Fruit fly (Drosophila melanogaster) whole organism, embryonic: Measurements from ENCODE around the gene CG13676.

Experiments used
- CG10543 ChIP-seq: fragments of 200-800 bp; sonication (Bioruptor generic); optimal IDR thresholded peaks from 3 replicates; lab custom pipeline; 2017; ENCODE audit warnings: missing biosample characterization, mild to moderate bottlenecking, missing genetic modification characterization, moderate library complexity
- CG11093 ChIP-seq: fragments of 200-800 bp; sonication (Bioruptor generic); IDR thresholded peaks from 3 replicates; pipeline ENCODE4 v1.3.6; 2022; ENCODE audit warnings: missing biosample characterization, missing genetic modification characterization
- CG12155 ChIP-seq: fragments of 200-800 bp; sonication (Bioruptor generic); optimal IDR thresholded peaks from 3 replicates; lab custom pipeline; 2016; ENCODE audit warnings: missing biosample characterization, missing genetic modification characterization
- CG12219 ChIP-seq: fragments of 200-800 bp; sonication (Bioruptor generic); optimal IDR thresholded peaks from 3 replicates; lab custom pipeline; 2018; ENCODE audit warnings: missing biosample characterization, mild to moderate bottlenecking, missing genetic modification characterization
- CG12744 ChIP-seq: fragments of 200-800 bp; sonication (Bioruptor generic); optimal IDR thresholded peaks from 2 replicates; lab custom pipeline; 2016; ENCODE audit warnings: missing biosample characterization, missing genetic modification characterization
- CG12942 ChIP-seq: fragments of 200-800 bp; sonication (Bioruptor generic); optimal IDR thresholded peaks from 3 replicates; lab custom pipeline; 2016; ENCODE audit warnings: missing biosample characterization, missing genetic modification characterization
- CG14014 ChIP-seq: fragments of 200-800 bp; sonication (Bioruptor generic); IDR thresholded peaks from 2 replicates; pipeline ENCODE4 v1.3.6; 2022; ENCODE audit warnings: missing biosample characterization, missing genetic modification characterization
- CG14860 ChIP-seq: fragments of 200-800 bp; sonication (Bioruptor generic); IDR thresholded peaks from 3 replicates; pipeline ENCODE4 v1.3.6; 2022; ENCODE audit warnings: missing biosample characterization, missing genetic modification characterization; ENCODE audit not compliant: partially characterized antibody
- CG14965 ChIP-seq: fragments of 200-800 bp; sonication (Bioruptor generic); optimal IDR thresholded peaks from 2 replicates; lab custom pipeline; 2016; ENCODE audit warnings: missing biosample characterization, missing genetic modification characterization, borderline replicate concordance
- CG1529 ChIP-seq: fragments of 200-800 bp; sonication (Bioruptor generic); optimal IDR thresholded peaks from 3 replicates; lab custom pipeline; 2018; ENCODE audit warnings: missing biosample characterization, missing genetic modification characterization
- CG17568 ChIP-seq: fragments of 200-800 bp; sonication (Bioruptor generic); optimal IDR thresholded peaks from 2 replicates; lab custom pipeline; 2018; ENCODE audit warnings: missing biosample characterization, mild to moderate bottlenecking, missing genetic modification characterization, moderate library complexity
- CG18262 ChIP-seq: fragments of 200-800 bp; optimal IDR thresholded peaks from 3 replicates; lab custom pipeline; 2019; ENCODE audit warnings: missing biosample characterization, mild to moderate bottlenecking, missing genetic modification characterization, moderate library complexity
- CG18764 ChIP-seq: fragments of 200-800 bp; sonication (Bioruptor generic); optimal IDR thresholded peaks from 3 replicates; lab custom pipeline; 2016; ENCODE audit warnings: missing biosample characterization, missing genetic modification characterization
- CG2875 ChIP-seq: fragments of 200-800 bp; sonication (Bioruptor generic); optimal IDR thresholded peaks from 2 replicates; lab custom pipeline; 2017; ENCODE audit warnings: missing biosample characterization, mild to moderate bottlenecking, missing genetic modification characterization, missing genetic modification reagents
- CG34224 ChIP-seq: fragments of 200-800 bp; sonication (Bioruptor generic); IDR thresholded peaks from 3 replicates; pipeline ENCODE4 v1.3.6; 2022; ENCODE audit warnings: missing biosample characterization, missing genetic modification characterization; ENCODE audit not compliant: partially characterized antibody
- CG3838 ChIP-seq: fragments of 200-800 bp; sonication (Bioruptor generic); optimal IDR thresholded peaks from 3 replicates; lab custom pipeline; 2016; ENCODE audit warnings: missing biosample characterization, missing genetic modification characterization
- CG3847 ChIP-seq: fragments of 200-800 bp; sonication (Bioruptor generic); IDR thresholded peaks from 2 replicates; pipeline ENCODE4 v1.3.6; 2022; ENCODE audit warnings: missing biosample characterization, missing genetic modification characterization
- CG4360 ChIP-seq: fragments of 200-800 bp; sonication (Bioruptor generic); IDR thresholded peaks from 2 replicates; pipeline ENCODE4 v1.3.6; 2022; ENCODE audit warnings: missing biosample characterization, missing genetic modification characterization
- CG6272 ChIP-seq: fragments of 200-800 bp; sonication (Bioruptor generic); IDR thresholded peaks from 2 replicates; pipeline ENCODE4 v1.3.6; 2022; ENCODE audit warnings: missing biosample characterization, missing genetic modification characterization
- CG7928 ChIP-seq: fragments of 200-800 bp; sonication (Bioruptor generic); optimal IDR thresholded peaks from 2 replicates; lab custom pipeline; 2017; ENCODE audit warnings: missing biosample characterization, mild to moderate bottlenecking, missing genetic modification characterization
- Deaf1 ChIP-seq: fragments of 200-800 bp; optimal IDR thresholded peaks from 3 replicates; lab custom pipeline; 2019; ENCODE audit warnings: missing biosample characterization, mild to moderate bottlenecking, missing genetic modification characterization, moderate library complexity
- ERR ChIP-seq: fragments of 200-800 bp; sonication (Bioruptor generic); optimal IDR thresholded peaks from 2 replicates; lab custom pipeline; 2016; ENCODE audit warnings: missing biosample characterization, missing genetic modification characterization
- Elba2 ChIP-seq: fragments of 200-800 bp; sonication (Bioruptor generic); optimal IDR thresholded peaks from 3 replicates; lab custom pipeline; 2016; ENCODE audit warnings: missing biosample characterization, missing genetic modification characterization
- Hmx ChIP-seq: fragments of 200-800 bp; sonication (Bioruptor generic); optimal IDR thresholded peaks from 2 replicates; lab custom pipeline; 2016; ENCODE audit warnings: missing biosample characterization, missing genetic modification characterization
- Hr39 ChIP-seq: fragments of >200 bp; optimal IDR thresholded peaks from 2 replicates; lab custom pipeline; 2017
- Hr51 ChIP-seq, 2 experiments: fragments of 200-800 bp; sonication (Bioruptor generic); optimal IDR thresholded peaks; 2 replicates in 1 of 2; 3 replicates in 1 of 2; lab custom pipeline; 2016 to 2018; ENCODE audit warnings: missing biosample characterization in 2 of 2, missing genetic modification characterization in 2 of 2, mild to moderate bottlenecking in 1 of 2, moderate library complexity in 1 of 2
- Kr ChIP-seq: fragments of 200-800 bp; sonication (Bioruptor generic); optimal IDR thresholded peaks from 2 replicates; lab custom pipeline; 2017; ENCODE audit warnings: missing biosample characterization, mild to moderate bottlenecking, missing genetic modification characterization
- MESR4 ChIP-seq: fragments of 200-800 bp; sonication (Bioruptor generic); optimal IDR thresholded peaks from 2 replicates; lab custom pipeline; 2018; ENCODE audit warnings: missing biosample characterization, mild to moderate bottlenecking, missing genetic modification characterization, moderate library complexity
- Mad ChIP-seq: fragments of 200-800 bp; sonication (Bioruptor generic); optimal IDR thresholded peaks from 2 replicates; lab custom pipeline; 2016; ENCODE audit warnings: missing biosample characterization, missing genetic modification characterization
- Nf-YC ChIP-seq: fragments of 200-800 bp; optimal IDR thresholded peaks from 3 replicates; lab custom pipeline; 2019; ENCODE audit warnings: missing biosample characterization, mild to moderate bottlenecking, missing genetic modification characterization, moderate library complexity
- Poxn ChIP-seq: fragments of 200-800 bp; sonication (Bioruptor generic); IDR thresholded peaks from 2 replicates; pipeline ENCODE4 v1.3.6; 2022; ENCODE audit warnings: missing biosample characterization, missing genetic modification characterization
- Ptx1 ChIP-seq: fragments of 200-800 bp; sonication (Bioruptor generic); IDR thresholded peaks from 2 replicates; pipeline ENCODE4 v1.3.6; 2022; ENCODE audit warnings: missing biosample characterization, missing genetic modification characterization
- Sin3A ChIP-seq: fragments of >200 bp; optimal IDR thresholded peaks from 2 replicates; lab custom pipeline; 2018
- Six4 ChIP-seq: fragments of 200-800 bp; sonication (Bioruptor generic); optimal IDR thresholded peaks from 2 replicates; lab custom pipeline; 2016; ENCODE audit warnings: missing biosample characterization, missing genetic modification characterization
- Spps ChIP-seq: fragments of 200-800 bp; sonication (Bioruptor generic); optimal IDR thresholded peaks from 2 replicates; lab custom pipeline; 2018; ENCODE audit warnings: missing biosample characterization, mild to moderate bottlenecking, missing genetic modification characterization
- ara ChIP-seq: fragments of 200-800 bp; sonication (Bioruptor generic); IDR thresholded peaks from 2 replicates; pipeline ENCODE4 v1.3.6; 2022; ENCODE audit warnings: missing biosample characterization, missing genetic modification characterization
- br ChIP-seq: fragments of >200 bp; optimal IDR thresholded peaks from 2 replicates; lab custom pipeline; 2017
- chif ChIP-seq, 2 experiments: fragments of 200-800 bp; sonication (Bioruptor generic); optimal IDR thresholded peaks; 3 replicates each; lab custom pipeline; 2016; ENCODE audit warnings: missing biosample characterization in 2 of 2, missing genetic modification characterization in 2 of 2
- chm ChIP-seq: fragments of 200-800 bp; sonication (Bioruptor generic); IDR thresholded peaks from 2 replicates; pipeline ENCODE4 v1.3.6; 2022; ENCODE audit warnings: missing biosample characterization, missing genetic modification characterization
- dm ChIP-seq: fragments of 200-800 bp; sonication (Bioruptor generic); optimal IDR thresholded peaks from 3 replicates; lab custom pipeline; 2016; ENCODE audit warnings: missing biosample characterization, missing genetic modification characterization
- dysf ChIP-seq: fragments of 200-800 bp; sonication (Bioruptor generic); IDR thresholded peaks from 3 replicates; pipeline ENCODE4 v1.3.6; 2022; ENCODE audit warnings: missing biosample characterization, missing genetic modification characterization
- gcm2 ChIP-seq: fragments of 200-800 bp; sonication (Bioruptor generic); optimal IDR thresholded peaks from 2 replicates; lab custom pipeline; 2016; ENCODE audit warnings: missing biosample characterization, missing genetic modification characterization
- gt ChIP-seq: fragments of 200-800 bp; sonication (Bioruptor generic); IDR thresholded peaks from 2 replicates; pipeline ENCODE4 v1.3.6; 2022; ENCODE audit warnings: missing biosample characterization, missing genetic modification characterization
- hth ChIP-seq: fragments of >200 bp; optimal IDR thresholded peaks from 2 replicates; lab custom pipeline; 2017; ENCODE audit warnings: inconsistent platforms
- jumu ChIP-seq: fragments of 200-800 bp; sonication (Bioruptor generic); optimal IDR thresholded peaks from 3 replicates; lab custom pipeline; 2016; ENCODE audit warnings: missing biosample characterization, missing genetic modification characterization
- kay ChIP-seq: fragments of 200-800 bp; sonication (Bioruptor generic); optimal IDR thresholded peaks from 2 replicates; lab custom pipeline; 2016; ENCODE audit warnings: missing biosample characterization, missing genetic modification characterization
- lbe ChIP-seq: fragments of 200-800 bp; sonication (Bioruptor generic); optimal IDR thresholded peaks from 2 replicates; lab custom pipeline; 2016; ENCODE audit warnings: missing biosample characterization, mild to moderate bottlenecking, missing genetic modification characterization
- prd ChIP-seq, 3 experiments: fragments of >200 bp in 2 of 3; fragments of 200-800 bp in 1 of 3; sonication (Bioruptor generic) in 1 of 3; optimal IDR thresholded peaks in 2 of 3; IDR thresholded peaks in 1 of 3; 2 replicates in 2 of 3; 3 replicates in 1 of 3; pipeline versions ENCODE4 v1.3.6 to Lab custom; 2017 to 2022; ENCODE audit warnings: missing biosample characterization in 1 of 3, missing genetic modification characterization in 1 of 3
- schlank ChIP-seq: fragments of 200-800 bp; sonication (Bioruptor generic); optimal IDR thresholded peaks from 2 replicates; lab custom pipeline; 2018; ENCODE audit warnings: missing biosample characterization, mild to moderate bottlenecking, missing genetic modification characterization
- toy ChIP-seq: fragments of 200-800 bp; sonication (Bioruptor generic); IDR thresholded peaks from 2 replicates; pipeline ENCODE4 v1.3.6; 2022; ENCODE audit warnings: missing biosample characterization, missing genetic modification characterization
- tx ChIP-seq: fragments of 200-800 bp; sonication (Bioruptor generic); optimal IDR thresholded peaks from 2 replicates; lab custom pipeline; 2016; ENCODE audit warnings: missing biosample characterization, missing genetic modification characterization
- zfh2 ChIP-seq: fragments of 200-800 bp; sonication (Bioruptor generic); optimal IDR thresholded peaks from 2 replicates; lab custom pipeline; 2016; ENCODE audit warnings: missing biosample characterization, missing genetic modification characterization

Gene CG13676

dm6 chr3L:8197779-8198279 lies 46.2 kb upstream of the CG13676 start, which contains the start of the genes UbcE2M and Dhps (continued):
- TF ChIP-seq dysf (GFP tag; lab: Robert Waterston, UW) (peak; percentile 75; the same call in 2 of the 3 replicates), kay (GFP tag; lab: Kevin White, UChicago) (peak; percentile 47), CG7928 (GFP tag; lab: Kevin White, UChicago) (peak; percentile 91), jumu (GFP tag; lab: Kevin White, UChicago) (peak; percentile 43), CG4360 (GFP tag; lab: Robert Waterston, UW) (no peak), Hr39 (lab: Kevin White, UChicago) (no peak), dm (peak; percentile 52), CG6272 (GFP tag; lab: Robert Waterston, UW) (peak; percentile 81), CG12942 (peak; percentile 53), Six4 (GFP tag; lab: Kevin White, UChicago) (peak; percentile 31), chif (GFP tag; optimal IDR thresholded peaks at IDR 0.05; lab: Kevin White, UChicago) (peak in 1 of 2 experiments; percentile 29), Nf-YC (tag; lab: Kevin White, UChicago) (no peak), CG12155 (peak; percentile 70), CG14860 (peak; percentile 57), zfh2 (GFP tag; lab: Kevin White, UChicago) (peak; percentile 80), CG12744 (GFP tag; lab: Kevin White, UChicago) (peak; percentile 11), CG11093 (GFP tag; lab: Robert Waterston, UW) (peak; percentile 56; the same call in 1 of the 3 replicates), CG18764 (GFP tag; lab: Kevin White, UChicago) (peak; percentile 51), ERR (GFP tag; lab: Kevin White, UChicago) (no peak), CG14965 (GFP tag; lab: Kevin White, UChicago) (no peak), Kr (GFP tag; lab: Kevin White, UChicago) (no peak), Poxn (GFP tag; lab: Robert Waterston, UW) (peak; percentile 42; the same call in 1 of the 2 replicates), CG34224 (GFP tag; lab: Robert Waterston, UW) (peak; percentile 59), CG18262 (peak; percentile 65), gcm2 (GFP tag; lab: Kevin White, UChicago) (no peak), schlank (tag; lab: Kevin White, UChicago) (peak; percentile 6), CG1529 (GFP tag; lab: Kevin White, UChicago) (peak; percentile 3), Elba2 (GFP tag; lab: Kevin White, UChicago) (no peak), CG12219 (GFP tag; lab: Kevin White, UChicago) (no peak), CG17568 (GFP tag; lab: Kevin White, UChicago) (no peak), toy (GFP tag; lab: Robert Waterston, UW) (no peak), CG10543 (peak; percentile 87), gt (GFP tag; lab: Robert Waterston, UW) (no peak), Hmx (GFP tag; lab: Kevin White, UChicago) (no peak), prd (optimal IDR thresholded peaks at IDR 0.05; lab: Kevin White, UChicago) (no peak), prd (GFP tag; IDR thresholded peaks at IDR 0.05; lab: Robert Waterston, UW) (peak; percentile 82), lbe (peak; percentile 52), CG2875 (GFP tag; lab: Kevin White, UChicago) (no peak), Mad (GFP tag; lab: Kevin White, UChicago) (no peak), MESR4 (GFP tag; lab: Kevin White, UChicago) (no peak), Spps (tag; lab: Kevin White, UChicago) (peak; percentile 50), ara (GFP tag; lab: Robert Waterston, UW) (no peak), Ptx1 (GFP tag; lab: Robert Waterston, UW) (peak; percentile 73), Hr51 (GFP tag; optimal IDR thresholded peaks at IDR 0.05; lab: Kevin White, UChicago) (peak in 1 of 2 experiments; percentile 62), Deaf1 (no peak), Sin3A (lab: Kevin White, UChicago) (peak; percentile 41), CG14014 (GFP tag; lab: Robert Waterston, UW) (peak; percentile 48; the same call in 1 of the 2 replicates), chm (peak; percentile 6; the same call in 1 of the 2 replicates), hth (lab: Kevin White, UChicago) (no peak), tx (peak; percentile 10), CG3847 (peak; percentile 87), CG3838 (GFP tag; lab: Kevin White, UChicago) (no peak), br (lab: Kevin White, UChicago) (no peak)
